Fruit fly (Drosophila melanogaster) whole organism, embryonic: ENCODE results near the gene Spt20.

Source experiments
- Adf1 ChIP-seq: fragments of 200-800 bp; sonication (Bioruptor generic); IDR thresholded peaks from 2 replicates; pipeline ENCODE4 v1.3.6; 2022; ENCODE audit warnings: missing biosample characterization, missing genetic modification characterization
- CG12236 ChIP-seq: fragments of 200-800 bp; sonication (Bioruptor generic); optimal IDR thresholded peaks from 2 replicates; lab custom pipeline; 2016; ENCODE audit warnings: missing biosample characterization, missing genetic modification characterization
- CG12391 ChIP-seq: fragments of 200-800 bp; sonication (Bioruptor generic); optimal IDR thresholded peaks from 3 replicates; lab custom pipeline; 2018; ENCODE audit warnings: missing biosample characterization, mild to moderate bottlenecking, missing genetic modification characterization, moderate library complexity
- CG13775 ChIP-seq: fragments of 200-800 bp; sonication (Bioruptor generic); optimal IDR thresholded peaks from 3 replicates; lab custom pipeline; 2017; ENCODE audit warnings: missing biosample characterization, mild to moderate bottlenecking, missing genetic modification characterization
- CG13894 ChIP-seq: fragments of 200-800 bp; sonication (Bioruptor generic); optimal IDR thresholded peaks from 3 replicates; lab custom pipeline; 2018; ENCODE audit warnings: missing biosample characterization, mild to moderate bottlenecking, missing genetic modification characterization, moderate library complexity
- CG14050 ChIP-seq: fragments of 200-800 bp; sonication (Bioruptor generic); IDR thresholded peaks from 3 replicates; pipeline ENCODE4 v1.3.6; 2022; ENCODE audit warnings: missing biosample characterization, missing genetic modification characterization
- CG1832 ChIP-seq: fragments of 200-800 bp; sonication (Bioruptor generic); optimal IDR thresholded peaks from 2 replicates; lab custom pipeline; 2017; ENCODE audit warnings: missing biosample characterization, mild to moderate bottlenecking, missing genetic modification characterization, inconsistent platforms
- CG18619 ChIP-seq: fragments of 200-800 bp; sonication (Bioruptor generic); optimal IDR thresholded peaks from 3 replicates; lab custom pipeline; 2017; ENCODE audit warnings: missing biosample characterization, mild to moderate bottlenecking, missing genetic modification characterization
- CG2120 ChIP-seq: fragments of 200-800 bp; sonication (Bioruptor generic); optimal IDR thresholded peaks from 3 replicates; lab custom pipeline; 2016; ENCODE audit warnings: missing biosample characterization, missing genetic modification characterization
- CG2875 ChIP-seq: fragments of 200-800 bp; sonication (Bioruptor generic); optimal IDR thresholded peaks from 2 replicates; lab custom pipeline; 2017; ENCODE audit warnings: missing biosample characterization, mild to moderate bottlenecking, missing genetic modification characterization, missing genetic modification reagents
- CG31365 ChIP-seq: fragments of 200-800 bp; sonication (Bioruptor generic); optimal IDR thresholded peaks from 2 replicates; lab custom pipeline; 2018; ENCODE audit warnings: missing biosample characterization, mild to moderate bottlenecking, missing genetic modification characterization
- CG32767 ChIP-seq: fragments of 200-800 bp; sonication (Bioruptor generic); IDR thresholded peaks from 2 replicates; pipeline ENCODE4 v1.3.6; 2022; ENCODE audit warnings: missing biosample characterization, missing genetic modification characterization
- CG33213 ChIP-seq: fragments of 200-800 bp; sonication (Bioruptor generic); optimal IDR thresholded peaks from 3 replicates; lab custom pipeline; 2016; ENCODE audit warnings: missing biosample characterization, missing genetic modification characterization
- CG4328 ChIP-seq: fragments of 200-800 bp; sonication (Bioruptor generic); optimal IDR thresholded peaks from 3 replicates; lab custom pipeline; 2017; ENCODE audit warnings: missing biosample characterization, missing genetic modification reagents, missing genetic modification characterization
- CG5180 ChIP-seq: fragments of 200-800 bp; sonication (Bioruptor generic); optimal IDR thresholded peaks from 3 replicates; lab custom pipeline; 2017; ENCODE audit warnings: missing biosample characterization, missing genetic modification characterization, mild to moderate bottlenecking, moderate library complexity, missing genetic modification reagents
- CG8478 ChIP-seq: fragments of >200 bp; optimal IDR thresholded peaks from 2 replicates; lab custom pipeline; 2018
- CoRest ChIP-seq: fragments of 200-800 bp; sonication (Bioruptor generic); optimal IDR thresholded peaks from 3 replicates; lab custom pipeline; 2018; ENCODE audit warnings: missing biosample characterization, mild to moderate bottlenecking, missing genetic modification characterization, moderate library complexity
- Doc2 ChIP-seq: fragments of 200-800 bp; sonication (Bioruptor generic); IDR thresholded peaks from 2 replicates; pipeline ENCODE4 v1.3.6; 2022; ENCODE audit warnings: missing biosample characterization, missing genetic modification characterization
- Doc3 ChIP-seq: fragments of 200-800 bp; sonication (Bioruptor generic); IDR thresholded peaks from 3 replicates; pipeline ENCODE4 v1.3.6; 2022; ENCODE audit warnings: missing biosample characterization, missing genetic modification characterization; ENCODE audit not compliant: partially characterized antibody
- ERR ChIP-seq: fragments of 200-800 bp; sonication (Bioruptor generic); optimal IDR thresholded peaks from 2 replicates; lab custom pipeline; 2016; ENCODE audit warnings: missing biosample characterization, missing genetic modification characterization
- Fer1 ChIP-seq: fragments of 200-800 bp; sonication (Bioruptor generic); optimal IDR thresholded peaks from 2 replicates; lab custom pipeline; 2017; ENCODE audit warnings: missing biosample characterization, mild to moderate bottlenecking, missing genetic modification characterization
- Hey ChIP-seq: fragments of 200-800 bp; sonication (Bioruptor generic); optimal IDR thresholded peaks from 3 replicates; lab custom pipeline; 2018; ENCODE audit warnings: missing biosample characterization, mild to moderate bottlenecking, missing genetic modification characterization
- Hmx ChIP-seq: fragments of 200-800 bp; sonication (Bioruptor generic); optimal IDR thresholded peaks from 2 replicates; lab custom pipeline; 2016; ENCODE audit warnings: missing biosample characterization, missing genetic modification characterization
- Lhr ChIP-seq: fragments of 200-800 bp; sonication (Bioruptor generic); optimal IDR thresholded peaks from 3 replicates; lab custom pipeline; 2017; ENCODE audit warnings: mild to moderate bottlenecking, missing biosample characterization, missing genetic modification reagents, missing genetic modification characterization
- Lpt ChIP-seq: fragments of >200 bp; optimal IDR thresholded peaks from 2 replicates; lab custom pipeline; 2018; ENCODE audit warnings: missing biosample characterization, missing genetic modification characterization
- Nf-YB ChIP-seq: fragments of 200-800 bp; sonication (Bioruptor generic); optimal IDR thresholded peaks from 3 replicates; lab custom pipeline; 2019; ENCODE audit warnings: missing biosample characterization, mild to moderate bottlenecking, missing genetic modification characterization, moderate library complexity
- NfI ChIP-seq: fragments of 200-800 bp; sonication (Bioruptor generic); optimal IDR thresholded peaks from 3 replicates; lab custom pipeline; 2018; ENCODE audit warnings: missing biosample characterization, mild to moderate bottlenecking, missing genetic modification characterization, moderate library complexity
- Ravus ChIP-seq: fragments of 200-800 bp; sonication (Bioruptor generic); IDR thresholded peaks from 2 replicates; pipeline ENCODE4 v1.3.6; 2022; ENCODE audit warnings: missing biosample characterization, missing genetic modification characterization
- Stat92E ChIP-seq, 3 experiments: fragments of >200 bp in 2 of 3; fragments of 200-800 bp in 1 of 3; sonication (Bioruptor generic) in 1 of 3; optimal IDR thresholded peaks; 2 replicates each; lab custom pipeline; 2017 to 2019; ENCODE audit warnings: missing biosample characterization in 3 of 3, missing genetic modification characterization in 3 of 3, mild to moderate bottlenecking in 1 of 3, moderate library complexity in 1 of 3
- bcd ChIP-seq: fragments of 200-800 bp; sonication (Bioruptor generic); optimal IDR thresholded peaks from 2 replicates; lab custom pipeline; 2017; ENCODE audit warnings: missing biosample characterization, mild to moderate bottlenecking, missing genetic modification characterization
- btn ChIP-seq: fragments of 200-800 bp; sonication (Bioruptor generic); optimal IDR thresholded peaks from 2 replicates; lab custom pipeline; 2016; ENCODE audit warnings: missing biosample characterization, missing genetic modification characterization
- cato ChIP-seq: fragments of 200-800 bp; sonication (Bioruptor generic); optimal IDR thresholded peaks from 2 replicates; lab custom pipeline; 2016; ENCODE audit warnings: missing biosample characterization, missing genetic modification characterization, borderline replicate concordance
- chm ChIP-seq: fragments of 200-800 bp; sonication (Bioruptor generic); IDR thresholded peaks from 2 replicates; pipeline ENCODE4 v1.3.6; 2022; ENCODE audit warnings: missing biosample characterization, missing genetic modification characterization
- corto ChIP-seq: fragments of 200-800 bp; sonication (Bioruptor generic); optimal IDR thresholded peaks from 2 replicates; lab custom pipeline; 2016; ENCODE audit warnings: missing biosample characterization, mild to moderate bottlenecking, missing genetic modification characterization, moderate library complexity
- crol ChIP-seq: fragments of 200-800 bp; sonication (Bioruptor generic); IDR thresholded peaks from 2 replicates; pipeline ENCODE4 v1.3.6; 2022; ENCODE audit warnings: missing biosample characterization, missing genetic modification characterization
- da ChIP-seq: fragments of 200-800 bp; sonication (Bioruptor generic); optimal IDR thresholded peaks from 2 replicates; lab custom pipeline; 2016; ENCODE audit warnings: missing biosample characterization, missing genetic modification characterization
- gce ChIP-seq: fragments of 200-800 bp; sonication (Bioruptor generic); IDR thresholded peaks from 3 replicates; pipeline ENCODE4 v1.3.6; 2022; ENCODE audit warnings: missing biosample characterization, missing genetic modification characterization
- hbn ChIP-seq: fragments of 200-800 bp; sonication (Bioruptor generic); IDR thresholded peaks from 2 replicates; pipeline ENCODE4 v1.3.6; 2022; ENCODE audit warnings: missing biosample characterization, missing genetic modification characterization; ENCODE audit not compliant: partially characterized antibody
- inv ChIP-seq: fragments of 200-800 bp; sonication (Bioruptor generic); IDR thresholded peaks from 2 replicates; pipeline ENCODE4 v1.3.6; 2022; ENCODE audit warnings: missing biosample characterization, missing genetic modification characterization; ENCODE audit not compliant: partially characterized antibody
- klu ChIP-seq: fragments of 200-800 bp; sonication (Bioruptor generic); IDR thresholded peaks from 2 replicates; pipeline ENCODE4 v1.3.6; 2022; ENCODE audit warnings: missing biosample characterization, missing genetic modification characterization
- mirr ChIP-seq: fragments of 200-800 bp; sonication (Bioruptor generic); optimal IDR thresholded peaks from 3 replicates; lab custom pipeline; 2018; ENCODE audit warnings: missing biosample characterization, mild to moderate bottlenecking, missing genetic modification characterization
- mld ChIP-seq: fragments of 200-800 bp; sonication (Bioruptor generic); IDR thresholded peaks from 3 replicates; pipeline ENCODE4 v1.3.6; 2022; ENCODE audit warnings: missing biosample characterization, missing genetic modification characterization; ENCODE audit not compliant: partially characterized antibody
- nau ChIP-seq: fragments of 200-800 bp; sonication (Bioruptor generic); optimal IDR thresholded peaks from 3 replicates; lab custom pipeline; 2017; ENCODE audit warnings: missing biosample characterization, mild to moderate bottlenecking, missing genetic modification characterization, missing genetic modification reagents
- oc ChIP-seq: fragments of 200-800 bp; sonication (Bioruptor generic); optimal IDR thresholded peaks from 2 replicates; lab custom pipeline; 2018; ENCODE audit warnings: missing biosample characterization, mild to moderate bottlenecking, missing genetic modification characterization, moderate library complexity
- pb ChIP-seq: fragments of 200-800 bp; sonication (Bioruptor generic); optimal IDR thresholded peaks from 3 replicates; lab custom pipeline; 2016; ENCODE audit warnings: missing biosample characterization, missing genetic modification characterization
- phol ChIP-seq: fragments of 200-800 bp; sonication (Bioruptor generic); optimal IDR thresholded peaks from 3 replicates; lab custom pipeline; 2018; ENCODE audit warnings: missing biosample characterization, mild to moderate bottlenecking, missing genetic modification characterization, moderate library complexity
- seq ChIP-seq: fragments of 200-800 bp; sonication (Bioruptor generic); IDR thresholded peaks from 2 replicates; pipeline ENCODE4 v1.3.6; 2022; ENCODE audit warnings: missing biosample characterization, missing genetic modification characterization
- sisA ChIP-seq: fragments of 200-800 bp; sonication (Bioruptor generic); IDR thresholded peaks from 2 replicates; pipeline ENCODE4 v1.3.6; 2022; ENCODE audit warnings: missing biosample characterization, missing genetic modification characterization
- tup ChIP-seq: fragments of 200-800 bp; sonication (Bioruptor generic); optimal IDR thresholded peaks from 2 replicates; lab custom pipeline; 2016; ENCODE audit warnings: missing biosample characterization, mild to moderate bottlenecking, missing genetic modification characterization, moderate library complexity
- zfh2 ChIP-seq: fragments of 200-800 bp; sonication (Bioruptor generic); optimal IDR thresholded peaks from 2 replicates; lab custom pipeline; 2016; ENCODE audit warnings: missing biosample characterization, missing genetic modification characterization

Gene Spt20

dm6 chr3L:13494363-13495015 is 8.0 kb upstream of the Spt20 start (continued):
- no peak for TF ChIP-seq CG18619 (GFP tag; lab: Kevin White, UChicago)
- TF ChIP-seq NfI (GFP tag; lab: Kevin White, UChicago): no peak
- TF ChIP-seq Stat92E (GFP tag; optimal IDR thresholded peaks at IDR 0.05; lab: Kevin White, UChicago): no peak
- TF ChIP-seq Lpt: no peak
- no peak for TF ChIP-seq CoRest (tag; lab: Kevin White, UChicago)
- no peak for TF ChIP-seq CG2875 (GFP tag; lab: Kevin White, UChicago)
- TF ChIP-seq hbn (GFP tag; lab: Robert Waterston, UW): no peak
- no peak for TF ChIP-seq Hey (tag; lab: Kevin White, UChicago)
- TF ChIP-seq mld (GFP tag; lab: Robert Waterston, UW): no peak
- TF ChIP-seq Doc3 (GFP tag; lab: Robert Waterston, UW): no peak
- TF ChIP-seq CG31365 (tag; lab: Kevin White, UChicago): no peak
- TF ChIP-seq bcd: no peak
- TF ChIP-seq corto (GFP tag; lab: Kevin White, UChicago): peak; percentile 31
- no peak for TF ChIP-seq CG8478 (lab: Kevin White, UChicago)
- no peak for TF ChIP-seq CG12236 (GFP tag; lab: Kevin White, UChicago)
- TF ChIP-seq CG14050: no peak
- no peak for TF ChIP-seq Lhr
- TF ChIP-seq Fer1 (GFP tag; lab: Kevin White, UChicago): no peak
- no peak for TF ChIP-seq btn (GFP tag; lab: Kevin White, UChicago)
- no peak for TF ChIP-seq ERR
- no peak for TF ChIP-seq CG13775 (GFP tag; lab: Kevin White, UChicago)
- no peak for TF ChIP-seq Doc2 (GFP tag; lab: Robert Waterston, UW)
- no peak for TF ChIP-seq CG32767 (GFP tag; lab: Robert Waterston, UW)
- TF ChIP-seq CG4328 (GFP tag; lab: Kevin White, UChicago): no peak
- no peak for TF ChIP-seq pb (GFP tag; lab: Kevin White, UChicago)
- no peak for TF ChIP-seq zfh2 (GFP tag; lab: Kevin White, UChicago)
- TF ChIP-seq CG5180 (GFP tag; lab: Kevin White, UChicago): no peak
- TF ChIP-seq Adf1: peak; percentile 25; the same call in 1 of the 2 replicates
- TF ChIP-seq inv (GFP tag; lab: Robert Waterston, UW): no peak
- no peak for TF ChIP-seq CG33213 (GFP tag; lab: Kevin White, UChicago)
- no peak for TF ChIP-seq mirr
- no peak for TF ChIP-seq phol (tag; lab: Kevin White, UChicago)
- no peak for TF ChIP-seq cato (GFP tag; lab: Kevin White, UChicago)
- no peak for TF ChIP-seq Ravus (GFP tag; lab: Robert Waterston, UW)
- no peak for TF ChIP-seq seq
- TF ChIP-seq Hmx (GFP tag; lab: Kevin White, UChicago): no peak
- peak; percentile 28 for TF ChIP-seq oc (tag; lab: Kevin White, UChicago)
- TF ChIP-seq klu (GFP tag; lab: Robert Waterston, UW): no peak
- TF ChIP-seq chm (GFP tag; lab: Robert Waterston, UW): peak; percentile 38; the same call in 1 of the 2 replicates
- TF ChIP-seq crol (GFP tag; lab: Robert Waterston, UW): 0 out of 2 replicates have a peak, but pooled peaks have one; percentile 20
- TF ChIP-seq CG13894 (tag; lab: Kevin White, UChicago): peak; percentile 80
- TF ChIP-seq sisA (GFP tag; lab: Robert Waterston, UW): no peak
- no peak for TF ChIP-seq da (GFP tag; lab: Kevin White, UChicago)
- TF ChIP-seq nau (GFP tag; lab: Kevin White, UChicago): no peak
- TF ChIP-seq Nf-YB: no peak
- peak; percentile 6 for TF ChIP-seq CG2120 (GFP tag; lab: Kevin White, UChicago)
- TF ChIP-seq CG1832: no peak
- TF ChIP-seq gce (GFP tag; lab: Robert Waterston, UW): no peak
- no peak for TF ChIP-seq CG12391 (tag; lab: Kevin White, UChicago)
- TF ChIP-seq tup: no peak
